Worm (Caenorhabditis elegans): ENCODE data around the gene Y48C3A.20.
A peak's percentile ranks its signal among the peaks of the same experiment; 100 is the strongest.

Gene Y48C3A.20

DNA sequence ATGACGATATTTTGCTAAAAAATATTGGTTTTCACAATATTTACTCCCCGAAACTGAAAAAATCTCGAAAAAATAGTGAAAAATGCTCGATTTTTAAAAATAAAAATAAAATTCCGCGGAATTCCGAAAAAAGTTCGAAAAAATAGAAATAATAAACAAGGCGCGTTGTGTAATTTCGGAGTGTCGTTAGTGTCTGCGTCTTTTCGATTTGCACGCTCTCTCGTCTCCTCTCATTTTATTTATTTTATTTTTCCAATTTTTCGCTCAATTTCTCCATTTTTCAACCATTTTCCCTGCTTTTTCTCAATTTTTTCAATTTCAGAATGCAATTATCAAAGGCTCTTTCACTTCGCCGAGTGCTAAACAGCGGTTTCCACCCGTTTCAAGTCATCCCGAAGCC lies 31.4 kb upstream of the Y48C3A.20 start, which contains the start of gene mrpl-20:
Gene mrpl-20 (plus strand): TSS at position 323 of the 400 bp plus-strand sequence.
- TF ChIP-seq tbx-11 (GFP tag; IDR thresholded peaks at IDR 0.05) (no peak), ceh-13 (GFP tag; optimal IDR thresholded peaks at IDR 0.05) (no peak), hnd-1 (tag; optimal IDR thresholded peaks at IDR 0.05) (no peak), tra-4 (tag; optimal IDR thresholded peaks at IDR 0.05) (no peak), ama-1 (optimal IDR thresholded peaks at IDR 0.05) (no peak), B0310.2 (tag; optimal IDR thresholded peaks at IDR 0.05) (no peak), ceh-36 (tag; optimal IDR thresholded peaks at IDR 0.05) (no peak), aly-1 (tag; optimal IDR thresholded peaks at IDR 0.05) (no peak), F13C5.2 (tag; optimal IDR thresholded peaks at IDR 0.05) (no peak), ets-7 (tag; optimal IDR thresholded peaks at IDR 0.05) (no peak), pes-1 (GFP tag; IDR thresholded peaks at IDR 0.05) (no peak), hmbx-1 (tag; optimal IDR thresholded peaks at IDR 0.05) (no peak)

DNA sequence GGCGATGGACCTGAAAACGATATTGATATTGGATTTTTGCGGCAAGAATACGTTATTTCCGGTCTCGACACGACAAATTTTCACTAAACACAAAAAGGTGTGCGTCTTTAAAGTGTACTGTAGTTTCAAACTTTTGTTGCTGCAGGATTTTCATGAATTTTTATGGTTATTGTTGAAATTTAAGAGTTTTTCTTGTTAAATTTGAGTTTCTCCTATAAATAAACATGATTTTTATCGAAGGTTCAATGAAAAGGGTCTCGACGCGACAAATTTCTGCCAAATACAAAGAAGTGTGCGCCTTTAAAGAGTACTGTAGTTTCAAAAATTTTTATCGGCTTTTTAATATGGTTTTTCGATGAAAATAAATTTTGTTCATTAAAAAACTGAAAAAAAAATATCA lies 29.4 kb upstream of the Y48C3A.20 start:
- no peak for TF ChIP-seq sea-1 (GFP tag; conservative IDR thresholded peaks at IDR 0.05)
- TF ChIP-seq flt-1 (GFP tag; IDR thresholded peaks at IDR 0.05) = no peak
- no peak for TF ChIP-seq hmbx-1 (tag; optimal IDR thresholded peaks at IDR 0.05)
- TF ChIP-seq ceh-36 (tag; optimal IDR thresholded peaks at IDR 0.05) = no peak
- no peak for TF ChIP-seq hnd-1 (tag; optimal IDR thresholded peaks at IDR 0.05)
- TF ChIP-seq tra-4 (tag; optimal IDR thresholded peaks at IDR 0.05) = no peak
- TF ChIP-seq tbx-37 (GFP tag; conservative IDR thresholded peaks at IDR 0.05) = no peak
- no peak for TF ChIP-seq pes-1 (GFP tag; IDR thresholded peaks at IDR 0.05)
- no peak for TF ChIP-seq ceh-13 (GFP tag; optimal IDR thresholded peaks at IDR 0.05)
- no peak for TF ChIP-seq scrt-1 (GFP tag; IDR thresholded peaks at IDR 0.05)

DNA sequence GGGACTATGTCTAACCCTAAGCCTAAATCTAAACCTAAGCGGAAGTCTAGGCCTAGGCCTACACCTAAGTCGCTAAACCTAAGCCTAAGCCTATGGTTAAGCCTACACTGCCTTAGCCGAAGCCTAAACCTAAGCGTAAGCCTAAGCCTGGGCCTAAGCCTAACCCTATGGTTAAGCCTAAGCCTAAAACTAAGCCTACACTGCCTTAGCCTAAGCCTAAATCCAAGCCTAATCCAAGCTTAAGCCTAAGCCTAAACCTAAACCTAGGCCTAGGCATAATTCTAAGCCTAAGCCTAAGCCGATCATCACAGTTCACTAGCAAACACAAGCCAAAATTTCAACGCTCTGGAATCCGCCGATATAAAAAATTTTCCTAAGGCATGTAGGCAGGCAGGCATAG lies 28.1 kb upstream of the Y48C3A.20 start:
- TF ChIP-seq F13C5.2 (tag; optimal IDR thresholded peaks at IDR 0.05) = no peak
- no peak for TF ChIP-seq sea-1 (GFP tag; conservative IDR thresholded peaks at IDR 0.05)
- TF ChIP-seq hmbx-1 (tag; optimal IDR thresholded peaks at IDR 0.05) = no peak
- TF ChIP-seq aly-1 (tag; optimal IDR thresholded peaks at IDR 0.05) = no peak
- TF ChIP-seq tra-4 (tag; optimal IDR thresholded peaks at IDR 0.05) = no peak
- TF ChIP-seq ama-1 (optimal IDR thresholded peaks at IDR 0.05) = no peak
- no peak for TF ChIP-seq ets-7 (tag; optimal IDR thresholded peaks at IDR 0.05)
- TF ChIP-seq ceh-36 (tag; optimal IDR thresholded peaks at IDR 0.05) = peak; percentile 78
- 0 out of 2 replicates have a peak, but pooled peaks have one; percentile 1 for TF ChIP-seq flt-1 (GFP tag; IDR thresholded peaks at IDR 0.05)
- no peak for TF ChIP-seq scrt-1 (GFP tag; IDR thresholded peaks at IDR 0.05)
- TF ChIP-seq hmg-4 (GFP tag; optimal IDR thresholded peaks at IDR 0.05) = no peak
- TF ChIP-seq ceh-13 (GFP tag; optimal IDR thresholded peaks at IDR 0.05) = no peak
- no peak for TF ChIP-seq pes-1 (GFP tag; IDR thresholded peaks at IDR 0.05)

DNA sequence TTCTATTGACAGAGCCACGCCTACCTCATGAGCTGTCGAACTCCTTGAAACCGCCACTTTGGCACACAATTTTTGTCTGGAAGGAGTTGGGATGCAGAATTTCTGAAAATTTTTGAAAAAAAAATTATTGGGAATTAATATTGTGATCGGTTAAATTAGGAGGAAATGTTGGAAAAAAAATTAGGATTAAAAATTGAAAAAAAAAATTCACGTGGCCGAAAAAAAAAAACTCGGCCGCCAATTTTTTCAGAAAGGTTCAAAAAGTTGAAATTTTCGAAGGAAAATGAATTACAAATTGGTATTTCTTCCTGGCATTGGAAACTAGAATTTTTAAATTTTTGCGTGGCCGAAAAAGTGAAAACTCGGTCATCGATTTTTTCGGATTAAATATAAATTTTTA lies 13.3 kb upstream of the Y48C3A.20 start, which contains the start of gene dmsr-3:
Gene dmsr-3 (minus strand): TSS at position 101 of the 400 bp plus-strand sequence.
- TF ChIP-seq scrt-1 (GFP tag; IDR thresholded peaks at IDR 0.05) (no peak), pes-1 (GFP tag; IDR thresholded peaks at IDR 0.05) (no peak), ama-1 (optimal IDR thresholded peaks at IDR 0.05) (no peak), ceh-36 (tag; optimal IDR thresholded peaks at IDR 0.05) (no peak), tbx-11 (GFP tag; IDR thresholded peaks at IDR 0.05) (no peak), flt-1 (GFP tag; IDR thresholded peaks at IDR 0.05) (no peak), hmbx-1 (tag; optimal IDR thresholded peaks at IDR 0.05) (no peak), hnd-1 (tag; optimal IDR thresholded peaks at IDR 0.05) (no peak), ets-7 (tag; optimal IDR thresholded peaks at IDR 0.05) (no peak), hmg-4 (GFP tag; optimal IDR thresholded peaks at IDR 0.05) (no peak), aly-1 (tag; optimal IDR thresholded peaks at IDR 0.05) (no peak), F13C5.2 (tag; optimal IDR thresholded peaks at IDR 0.05) (no peak), sea-1 (GFP tag; conservative IDR thresholded peaks at IDR 0.05) (no peak), B0310.2 (tag; optimal IDR thresholded peaks at IDR 0.05) (no peak), ceh-13 (GFP tag; optimal IDR thresholded peaks at IDR 0.05) (no peak), tra-4 (tag; optimal IDR thresholded peaks at IDR 0.05) (no peak)

DNA sequence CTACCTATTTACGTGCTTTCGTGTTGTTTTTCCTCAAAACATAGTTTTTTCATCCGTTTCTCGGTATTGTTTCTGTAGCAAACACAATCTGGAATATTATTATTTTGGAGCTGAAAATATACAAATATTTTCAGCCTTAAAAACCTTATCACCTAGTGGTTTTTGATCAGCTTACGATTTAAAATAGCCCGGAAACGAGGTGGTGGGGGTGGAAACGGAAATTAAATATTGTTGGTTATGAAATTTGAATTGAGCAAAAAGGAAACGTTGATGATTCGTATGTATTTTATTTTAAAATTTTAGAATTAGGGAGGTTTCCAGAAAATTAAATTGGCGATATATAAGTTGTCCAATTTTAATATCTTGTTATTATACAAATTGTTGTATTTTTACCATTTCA lies 1.6 kb upstream of the Y48C3A.20 start:
- TF ChIP-seq ceh-36 (tag; optimal IDR thresholded peaks at IDR 0.05) (no peak), ceh-13 (GFP tag; optimal IDR thresholded peaks at IDR 0.05) (no peak), tra-4 (tag; optimal IDR thresholded peaks at IDR 0.05) (no peak), hmg-4 (GFP tag; optimal IDR thresholded peaks at IDR 0.05) (no peak), aly-1 (tag; optimal IDR thresholded peaks at IDR 0.05) (no peak), ets-7 (tag; optimal IDR thresholded peaks at IDR 0.05) (no peak), hnd-1 (tag; optimal IDR thresholded peaks at IDR 0.05) (no peak), flt-1 (GFP tag; IDR thresholded peaks at IDR 0.05) (no peak), ama-1 (optimal IDR thresholded peaks at IDR 0.05) (no peak), tbx-11 (GFP tag; IDR thresholded peaks at IDR 0.05) (no peak), F13C5.2 (tag; optimal IDR thresholded peaks at IDR 0.05) (no peak), sea-1 (GFP tag; conservative IDR thresholded peaks at IDR 0.05) (no peak), pes-1 (GFP tag; IDR thresholded peaks at IDR 0.05) (no peak)

DNA sequence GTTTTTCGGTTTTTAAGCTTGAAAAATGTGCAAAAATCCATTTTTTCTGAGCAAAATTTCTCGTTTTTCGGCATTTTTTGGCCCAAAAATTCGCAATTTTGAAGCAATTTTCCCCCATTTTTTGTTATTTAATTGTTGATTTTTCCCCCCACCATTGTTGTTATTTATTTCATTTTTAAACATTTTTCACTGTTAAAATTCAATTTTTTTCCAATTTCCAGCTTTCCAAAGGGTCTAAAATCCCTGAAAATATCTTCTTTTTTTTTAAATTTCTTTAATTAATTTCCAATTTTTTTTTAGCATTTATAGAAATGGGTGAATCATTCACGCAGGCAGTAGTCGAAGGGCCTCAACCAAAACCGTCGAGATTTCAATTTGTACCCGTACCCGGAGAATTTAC lies 6.7 kb downstream of the Y48C3A.20 start, which contains the start of gene Y48C3A.12:
Gene Y48C3A.12 (plus strand): TSS at position 301 of the 400 bp plus-strand sequence.
- no peak for TF ChIP-seq hmg-4 (GFP tag; optimal IDR thresholded peaks at IDR 0.05)
- no peak for TF ChIP-seq hmbx-1 (tag; optimal IDR thresholded peaks at IDR 0.05)
- no peak for TF ChIP-seq sea-1 (GFP tag; conservative IDR thresholded peaks at IDR 0.05)
- no peak for TF ChIP-seq hnd-1 (tag; optimal IDR thresholded peaks at IDR 0.05)
- no peak for TF ChIP-seq pes-1 (GFP tag; IDR thresholded peaks at IDR 0.05)
- TF ChIP-seq tra-4 (tag; optimal IDR thresholded peaks at IDR 0.05) = no peak
- no peak for TF ChIP-seq tbx-11 (GFP tag; IDR thresholded peaks at IDR 0.05)

DNA sequence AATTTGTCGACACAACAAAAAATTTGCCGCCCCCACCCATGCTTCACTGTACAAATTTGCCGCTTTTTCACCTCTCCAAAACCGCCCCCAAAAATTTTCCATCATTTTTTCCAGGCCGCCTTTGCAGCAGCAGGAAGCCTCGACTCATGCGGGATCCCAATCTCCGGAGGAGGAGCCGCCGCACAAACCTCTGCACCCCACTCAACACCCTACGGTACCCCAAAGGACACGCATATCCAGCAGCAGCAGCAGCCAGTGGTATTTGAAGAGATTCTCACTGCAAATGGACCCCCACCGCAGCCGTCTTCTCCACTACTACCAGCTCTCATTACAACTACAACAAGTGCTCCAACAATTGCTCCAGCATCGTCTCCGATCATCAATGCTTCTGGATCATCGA lies 13.7 kb downstream of the Y48C3A.20 start:
- TF ChIP-seq B0310.2 (tag; optimal IDR thresholded peaks at IDR 0.05) = no peak
- no peak for TF ChIP-seq hmg-4 (GFP tag; optimal IDR thresholded peaks at IDR 0.05)

DNA sequence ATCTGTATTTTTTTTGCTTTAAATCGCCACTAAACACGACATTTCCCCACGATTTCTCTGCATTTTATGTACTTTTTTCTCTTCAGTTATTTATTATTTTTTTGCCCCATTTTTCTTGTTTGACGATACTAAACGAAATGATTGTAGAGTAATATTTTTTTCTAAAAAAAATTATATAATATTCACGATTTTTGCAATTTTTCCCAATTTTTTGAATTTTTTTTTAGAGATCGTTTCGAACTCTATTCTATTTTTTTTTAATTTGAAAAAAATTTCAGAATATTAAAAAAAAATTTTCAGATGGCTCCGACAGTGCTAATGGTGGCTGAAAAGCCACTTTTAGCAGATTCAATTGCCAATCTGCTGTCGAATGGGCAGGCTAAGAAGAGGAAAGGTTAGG lies 20.1 kb downstream of the Y48C3A.20 start, which contains the start of gene Y48C3A.14:
Gene Y48C3A.14 (plus strand): TSS at position 301 of the 400 bp plus-strand sequence.
- TF ChIP-seq F13C5.2 (tag; optimal IDR thresholded peaks at IDR 0.05) = no peak
- TF ChIP-seq B0310.2 (tag; optimal IDR thresholded peaks at IDR 0.05) = no peak
- TF ChIP-seq flt-1 (GFP tag; IDR thresholded peaks at IDR 0.05) = no peak
- TF ChIP-seq tbx-37 (GFP tag; conservative IDR thresholded peaks at IDR 0.05) = no peak
- no peak for TF ChIP-seq ceh-36 (tag; optimal IDR thresholded peaks at IDR 0.05)
- no peak for TF ChIP-seq pes-1 (GFP tag; IDR thresholded peaks at IDR 0.05)
- TF ChIP-seq tra-4 (tag; optimal IDR thresholded peaks at IDR 0.05) = no peak
- TF ChIP-seq hmbx-1 (tag; optimal IDR thresholded peaks at IDR 0.05) = no peak
- no peak for TF ChIP-seq ceh-13 (GFP tag; optimal IDR thresholded peaks at IDR 0.05)
- no peak for TF ChIP-seq aly-1 (tag; optimal IDR thresholded peaks at IDR 0.05)
- TF ChIP-seq ama-1 (optimal IDR thresholded peaks at IDR 0.05) = no peak
- no peak for TF ChIP-seq sea-1 (GFP tag; conservative IDR thresholded peaks at IDR 0.05)
- TF ChIP-seq scrt-1 (GFP tag; IDR thresholded peaks at IDR 0.05) = no peak
- no peak for TF ChIP-seq tbx-11 (GFP tag; IDR thresholded peaks at IDR 0.05)
- TF ChIP-seq ets-7 (tag; optimal IDR thresholded peaks at IDR 0.05) = no peak
- no peak for TF ChIP-seq hnd-1 (tag; optimal IDR thresholded peaks at IDR 0.05)
- no peak for TF ChIP-seq hmg-4 (GFP tag; optimal IDR thresholded peaks at IDR 0.05)
